Worm (Caenorhabditis elegans): ENCODE results near the gene sld-5.

ce11 chrV:20198954-20199353 lies 38.6 kb downstream of the sld-5 start, which contains the start of gene fog-2:
- no peak for TF ChIP-seq F13H6.1 (tag; optimal IDR thresholded peaks at IDR 0.05)
- TF ChIP-seq ceh-18 (tag; optimal IDR thresholded peaks at IDR 0.05): no peak
- no peak for TF ChIP-seq pha-4 (tag; optimal IDR thresholded peaks at IDR 0.05)
